Fruit fly (Drosophila melanogaster) whole organism, embryonic: ENCODE results near the gene CG12035.

Source experiments
- Ada2b ChIP-seq: fragments of 200-800 bp; sonication (Bioruptor generic); IDR thresholded peaks from 2 replicates; pipeline ENCODE4 v1.3.6; 2022; ENCODE audit warnings: missing biosample characterization, missing genetic modification characterization
- BEAF-32 ChIP-seq: fragments of 200-800 bp; sonication (Bioruptor generic); optimal IDR thresholded peaks from 3 replicates; lab custom pipeline; 2017; ENCODE audit warnings: missing biosample characterization, missing genetic modification characterization, mild to moderate bottlenecking, moderate library complexity, missing genetic modification reagents
- Bgb ChIP-seq: fragments of 200-800 bp; sonication (Bioruptor generic); IDR thresholded peaks from 2 replicates; pipeline ENCODE4 v1.3.6; 2022; ENCODE audit warnings: missing biosample characterization, missing genetic modification characterization; ENCODE audit not compliant: partially characterized antibody
- CG10959 ChIP-seq: fragments of 200-800 bp; sonication (Bioruptor generic); IDR thresholded peaks from 2 replicates; pipeline ENCODE4 v1.3.6; 2022; ENCODE audit warnings: missing biosample characterization, missing genetic modification characterization
- CG10979 ChIP-seq: fragments of 200-800 bp; sonication (Bioruptor generic); optimal IDR thresholded peaks from 2 replicates; lab custom pipeline; 2018; ENCODE audit warnings: missing biosample characterization, mild to moderate bottlenecking, missing genetic modification characterization, moderate library complexity
- CG11085 ChIP-seq: fragments of 200-800 bp; sonication (Bioruptor generic); IDR thresholded peaks from 2 replicates; pipeline ENCODE4 v1.3.6; 2022; ENCODE audit warnings: missing biosample characterization, missing genetic modification characterization
- CG11560 ChIP-seq: fragments of 200-800 bp; sonication (Bioruptor generic); IDR thresholded peaks from 3 replicates; pipeline ENCODE4 v1.3.6; 2022; ENCODE audit warnings: missing biosample characterization, missing genetic modification characterization
- CG12659 ChIP-seq: fragments of 200-800 bp; sonication (Bioruptor generic); optimal IDR thresholded peaks from 3 replicates; lab custom pipeline; 2017; ENCODE audit warnings: mild to moderate bottlenecking, missing biosample characterization, missing genetic modification reagents, missing genetic modification characterization
- CG13287 ChIP-seq: fragments of 200-800 bp; sonication (Bioruptor generic); IDR thresholded peaks from 2 replicates; pipeline ENCODE4 v1.3.6; 2022; ENCODE audit warnings: missing biosample characterization, missing genetic modification characterization; ENCODE audit not compliant: partially characterized antibody
- CG16779 ChIP-seq: fragments of 200-800 bp; sonication (Bioruptor generic); IDR thresholded peaks from 2 replicates; pipeline ENCODE4 v1.3.6; 2022; ENCODE audit warnings: missing biosample characterization, missing genetic modification characterization
- CG17802 ChIP-seq: fragments of 200-800 bp; sonication (Bioruptor generic); optimal IDR thresholded peaks from 2 replicates; lab custom pipeline; 2018; ENCODE audit warnings: missing biosample characterization, mild to moderate bottlenecking, missing genetic modification characterization, moderate library complexity
- CG17829 ChIP-seq: fragments of 200-800 bp; optimal IDR thresholded peaks from 2 replicates; lab custom pipeline; 2019; ENCODE audit warnings: missing biosample characterization, mild to moderate bottlenecking, missing genetic modification characterization, moderate library complexity
- CG2202 ChIP-seq: fragments of 200-800 bp; sonication (Bioruptor generic); optimal IDR thresholded peaks from 2 replicates; lab custom pipeline; 2018; ENCODE audit warnings: missing biosample characterization, mild to moderate bottlenecking, missing genetic modification characterization
- CG2889 ChIP-seq: fragments of 200-800 bp; sonication (Bioruptor generic); IDR thresholded peaks from 3 replicates; pipeline ENCODE4 v1.3.6; 2022; ENCODE audit warnings: missing biosample characterization, missing genetic modification characterization
- CG30403 ChIP-seq: fragments of 200-800 bp; sonication (Bioruptor generic); optimal IDR thresholded peaks from 3 replicates; lab custom pipeline; 2016; ENCODE audit warnings: missing biosample characterization, missing genetic modification characterization
- CG3163 ChIP-seq: fragments of 200-800 bp; sonication (Bioruptor generic); optimal IDR thresholded peaks from 3 replicates; lab custom pipeline; 2016; ENCODE audit warnings: missing biosample characterization, missing genetic modification characterization
- CG34422 ChIP-seq: fragments of 200-800 bp; sonication (Bioruptor generic); IDR thresholded peaks from 3 replicates; pipeline ENCODE4 v1.3.6; 2022; ENCODE audit warnings: missing biosample characterization, missing genetic modification characterization
- CG4360 ChIP-seq: fragments of 200-800 bp; sonication (Bioruptor generic); IDR thresholded peaks from 2 replicates; pipeline ENCODE4 v1.3.6; 2022; ENCODE audit warnings: missing biosample characterization, missing genetic modification characterization
- CG4617 ChIP-seq: fragments of 200-800 bp; sonication (Bioruptor generic); optimal IDR thresholded peaks from 3 replicates; lab custom pipeline; 2016; ENCODE audit warnings: missing biosample characterization, missing genetic modification characterization, borderline replicate concordance
- CG6654 ChIP-seq: fragments of 200-800 bp; sonication (Bioruptor generic); optimal IDR thresholded peaks from 2 replicates; lab custom pipeline; 2017; ENCODE audit warnings: missing biosample characterization, mild to moderate bottlenecking, missing genetic modification characterization
- CG9437 ChIP-seq: fragments of 200-800 bp; sonication (Bioruptor generic); optimal IDR thresholded peaks from 2 replicates; lab custom pipeline; 2018; ENCODE audit warnings: missing biosample characterization, mild to moderate bottlenecking, missing genetic modification characterization
- CG9876 ChIP-seq: fragments of 200-800 bp; sonication (Bioruptor generic); optimal IDR thresholded peaks from 2 replicates; lab custom pipeline; 2016; ENCODE audit warnings: missing biosample characterization, missing genetic modification characterization
- Dref ChIP-seq: fragments of 200-800 bp; sonication (Bioruptor generic); IDR thresholded peaks from 2 replicates; pipeline ENCODE4 v1.3.6; 2022; ENCODE audit warnings: missing biosample characterization, missing genetic modification characterization
- Ets65A ChIP-seq: fragments of 200-800 bp; sonication (Bioruptor generic); peaks from one replicate; lab custom pipeline; 2016; ENCODE audit warnings: missing biosample characterization, missing genetic modification characterization
- Gsc ChIP-seq: fragments of 200-800 bp; sonication (Bioruptor generic); IDR thresholded peaks from 2 replicates; pipeline ENCODE4 v1.3.6; 2022; ENCODE audit warnings: missing biosample characterization, missing genetic modification characterization
- HLH3B ChIP-seq: fragments of 200-800 bp; sonication (Bioruptor generic); IDR thresholded peaks from 2 replicates; pipeline ENCODE4 v1.3.6; 2022; ENCODE audit warnings: missing biosample characterization, missing genetic modification characterization
- Hmr ChIP-seq: fragments of 200-800 bp; sonication (Bioruptor generic); optimal IDR thresholded peaks from 3 replicates; lab custom pipeline; 2017; ENCODE audit warnings: mild to moderate bottlenecking, missing biosample characterization, missing genetic modification reagents, missing genetic modification characterization
- Hr78 ChIP-seq, 2 experiments: fragments of 200-800 bp in 1 of 2; fragments of >200 bp in 1 of 2; sonication (Bioruptor generic) in 1 of 2; optimal IDR thresholded peaks; 2 replicates each; lab custom pipeline; 2017 to 2019; ENCODE audit warnings: missing biosample characterization in 2 of 2, missing genetic modification characterization in 2 of 2, mild to moderate bottlenecking in 1 of 2, moderate library complexity in 1 of 2
- Myb ChIP-seq: fragments of 200-800 bp; sonication (Bioruptor generic); optimal IDR thresholded peaks from 2 replicates; lab custom pipeline; 2016; ENCODE audit warnings: missing biosample characterization, missing genetic modification characterization
- Optix ChIP-seq: fragments of 200-800 bp; sonication (Bioruptor generic); IDR thresholded peaks from 3 replicates; pipeline ENCODE4 v1.3.6; 2022; ENCODE audit warnings: missing biosample characterization, missing genetic modification characterization
- btn ChIP-seq: fragments of 200-800 bp; sonication (Bioruptor generic); optimal IDR thresholded peaks from 2 replicates; lab custom pipeline; 2016; ENCODE audit warnings: missing biosample characterization, missing genetic modification characterization
- crp ChIP-seq, 2 experiments: fragments of 200-800 bp; sonication (Bioruptor generic); optimal IDR thresholded peaks; 2 replicates in 1 of 2; 3 replicates in 1 of 2; lab custom pipeline; 2017; ENCODE audit warnings: missing biosample characterization in 2 of 2, missing genetic modification characterization in 2 of 2, mild to moderate bottlenecking in 1 of 2, moderate library complexity in 1 of 2
- dysf ChIP-seq: fragments of 200-800 bp; sonication (Bioruptor generic); IDR thresholded peaks from 3 replicates; pipeline ENCODE4 v1.3.6; 2022; ENCODE audit warnings: missing biosample characterization, missing genetic modification characterization
- emc ChIP-seq: fragments of 200-800 bp; sonication (Bioruptor generic); optimal IDR thresholded peaks from 2 replicates; lab custom pipeline; 2016; ENCODE audit warnings: missing biosample characterization, missing genetic modification characterization
- ems ChIP-seq: fragments of 200-800 bp; sonication (Bioruptor generic); optimal IDR thresholded peaks from 3 replicates; lab custom pipeline; 2016; ENCODE audit warnings: missing biosample characterization, missing genetic modification characterization
- eyg ChIP-seq: fragments of 200-800 bp; sonication (Bioruptor generic); optimal IDR thresholded peaks from 3 replicates; lab custom pipeline; 2016; ENCODE audit warnings: missing biosample characterization, missing genetic modification characterization
- kni ChIP-seq: fragments of 200-800 bp; sonication (Bioruptor generic); optimal IDR thresholded peaks from 3 replicates; lab custom pipeline; 2017; ENCODE audit warnings: mild to moderate bottlenecking, missing biosample characterization, missing genetic modification reagents, missing genetic modification characterization
- lab ChIP-seq: fragments of 200-800 bp; sonication (Bioruptor generic); optimal IDR thresholded peaks from 3 replicates; lab custom pipeline; 2017; ENCODE audit warnings: missing biosample characterization, missing genetic modification characterization, mild to moderate bottlenecking, moderate library complexity, missing genetic modification reagents
- nmo ChIP-seq: fragments of 200-800 bp; sonication (Bioruptor generic); optimal IDR thresholded peaks from 2 replicates; lab custom pipeline; 2018; ENCODE audit warnings: missing biosample characterization, mild to moderate bottlenecking, missing genetic modification characterization, moderate library complexity
- odd ChIP-seq: fragments of 200-800 bp; sonication (Bioruptor generic); optimal IDR thresholded peaks from 2 replicates; lab custom pipeline; 2017; ENCODE audit warnings: missing biosample characterization, mild to moderate bottlenecking, missing genetic modification characterization
- pho ChIP-seq: fragments of 200-800 bp; sonication (Bioruptor generic); optimal IDR thresholded peaks from 2 replicates; lab custom pipeline; 2016; ENCODE audit warnings: missing biosample characterization, missing genetic modification characterization
- phol ChIP-seq: fragments of 200-800 bp; sonication (Bioruptor generic); optimal IDR thresholded peaks from 3 replicates; lab custom pipeline; 2018; ENCODE audit warnings: missing biosample characterization, mild to moderate bottlenecking, missing genetic modification characterization, moderate library complexity
- pnt ChIP-seq: fragments of 200-800 bp; sonication (Bioruptor generic); optimal IDR thresholded peaks from 3 replicates; lab custom pipeline; 2016; ENCODE audit warnings: missing biosample characterization, missing genetic modification characterization
- pzg ChIP-seq: fragments of 200-800 bp; sonication (Bioruptor generic); optimal IDR thresholded peaks from 3 replicates; lab custom pipeline; 2018; ENCODE audit warnings: missing biosample characterization, mild to moderate bottlenecking, missing genetic modification characterization, moderate library complexity
- row ChIP-seq: fragments of 200-800 bp; sonication (Bioruptor generic); IDR thresholded peaks from 3 replicates; pipeline ENCODE4 v1.3.6; 2022; ENCODE audit warnings: missing biosample characterization, missing genetic modification characterization
- sisA ChIP-seq: fragments of 200-800 bp; sonication (Bioruptor generic); IDR thresholded peaks from 2 replicates; pipeline ENCODE4 v1.3.6; 2022; ENCODE audit warnings: missing biosample characterization, missing genetic modification characterization
- stwl ChIP-seq: fragments of 200-800 bp; sonication (Bioruptor generic); optimal IDR thresholded peaks from 3 replicates; lab custom pipeline; 2018; ENCODE audit warnings: missing biosample characterization, mild to moderate bottlenecking, missing genetic modification characterization, moderate library complexity
- twi ChIP-seq: fragments of 200-800 bp; optimal IDR thresholded peaks from 2 replicates; lab custom pipeline; 2019; ENCODE audit warnings: missing biosample characterization, mild to moderate bottlenecking, missing genetic modification characterization, moderate library complexity
- unpg ChIP-seq: fragments of 200-800 bp; sonication (Bioruptor generic); optimal IDR thresholded peaks from 3 replicates; lab custom pipeline; 2018; ENCODE audit warnings: missing biosample characterization, mild to moderate bottlenecking, missing genetic modification characterization, moderate library complexity
- vnd ChIP-seq: fragments of 200-800 bp; sonication (Bioruptor generic); IDR thresholded peaks from 3 replicates; pipeline ENCODE4 v1.3.6; 2022; ENCODE audit warnings: missing biosample characterization, missing genetic modification characterization; ENCODE audit not compliant: partially characterized antibody

CG12035 gene

DNA sequence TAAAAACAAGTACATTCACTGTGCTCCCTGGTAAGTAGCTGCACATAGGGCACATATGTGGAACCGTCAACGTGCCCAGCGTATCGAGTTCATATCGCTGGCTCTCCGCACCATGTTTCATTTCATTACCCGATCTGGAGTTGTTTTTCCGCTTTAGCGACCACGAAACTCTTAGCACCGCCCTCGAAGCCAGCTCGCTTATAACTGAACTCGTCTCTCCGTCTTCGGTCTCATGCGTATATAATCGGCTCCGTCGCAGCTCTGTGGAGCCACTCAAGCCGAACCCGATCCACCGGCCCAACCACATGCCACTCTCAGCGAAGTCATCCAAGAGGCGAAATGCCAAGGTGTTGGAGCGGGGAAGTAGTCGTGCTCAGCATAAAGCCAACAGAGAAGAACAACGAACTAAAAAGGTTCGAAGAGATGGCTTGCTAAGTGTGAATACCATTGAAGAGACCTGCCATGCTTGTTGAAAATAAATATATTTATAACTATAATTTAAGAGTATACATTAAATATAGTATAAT, 31.3 kb downstream of the CG12035 start, which contains the start of gene Cht2 (continued):
- TF ChIP-seq CG4360 (GFP tag; lab: Robert Waterston, UW) (no peak), nmo (GFP tag; lab: Kevin White, UChicago) (no peak), sisA (no peak), pzg (GFP tag; lab: Kevin White, UChicago) (no peak), emc (no peak), Hr78 (GFP tag; optimal IDR thresholded peaks at IDR 0.05; lab: Kevin White, UChicago) (peak in 1 of 2 experiments; percentile 66), odd (GFP tag; lab: Kevin White, UChicago) (no peak), Gsc (GFP tag; lab: Robert Waterston, UW) (no peak), CG17802 (tag; lab: Kevin White, UChicago) (no peak), pnt (GFP tag; lab: Kevin White, UChicago) (no peak), phol (no peak), CG2202 (no peak), CG11085 (GFP tag; lab: Robert Waterston, UW) (no peak), Optix (no peak), crp (GFP tag; optimal IDR thresholded peaks at IDR 0.05; lab: Kevin White, UChicago) (no peak), Ets65A (GFP tag; lab: Kevin White, UChicago) (peak; percentile 43), Ada2b (GFP tag; lab: Robert Waterston, UW) (no peak), Dref (GFP tag; lab: Robert Waterston, UW) (0 out of 2 replicates have a peak, but pooled peaks have one; percentile 7), lab (GFP tag; lab: Kevin White, UChicago) (no peak), unpg (no peak), CG17829 (tag; lab: Kevin White, UChicago) (no peak), CG30403 (no peak), CG16779 (0 out of 2 replicates have a peak, but pooled peaks have one; percentile 11), CG2889 (GFP tag; lab: Robert Waterston, UW) (no peak), Bgb (0 out of 2 replicates have a peak, but pooled peaks have one; percentile 29), pho (GFP tag; lab: Kevin White, UChicago) (no peak), CG34422 (GFP tag; lab: Robert Waterston, UW) (peak; percentile 51; the same call in 1 of the 3 replicates), CG10979 (tag; lab: Kevin White, UChicago) (no peak), row (GFP tag; lab: Robert Waterston, UW) (no peak; the same call in 2 of the 3 replicates), Myb (GFP tag; lab: Kevin White, UChicago) (no peak), btn (no peak), stwl (tag; lab: Kevin White, UChicago) (no peak), Hmr (peak; percentile 9), twi (no peak), CG6654 (GFP tag; lab: Kevin White, UChicago) (no peak), CG3163 (GFP tag; lab: Kevin White, UChicago) (peak; percentile 82), BEAF-32 (GFP tag; lab: Kevin White, UChicago) (no peak), kni (GFP tag; lab: Kevin White, UChicago) (peak; percentile 85), CG4617 (no peak), vnd (no peak), CG13287 (peak; percentile 3; the same call in 1 of the 2 replicates), CG12659 (no peak), CG11560 (tag; lab: Robert Waterston, UW) (no peak), CG9876 (GFP tag; lab: Kevin White, UChicago) (no peak), HLH3B (GFP tag; lab: Robert Waterston, UW) (no peak), eyg (GFP tag; lab: Kevin White, UChicago) (no peak), CG9437 (no peak), dysf (GFP tag; lab: Robert Waterston, UW) (no peak), CG10959 (GFP tag; lab: Robert Waterston, UW) (no peak), ems (GFP tag; lab: Kevin White, UChicago) (no peak)
